Worm (Caenorhabditis elegans) whole organism, L4 larva: ENCODE measurements around the gene col-14.

Experiments
- F26F4.8 ChIP-seq: fragments of 200-800 bp; sonication (Bioruptor generic); conservative IDR thresholded peaks from 2 replicates; pipeline ENCODE4 v1.3.6; 2022; ENCODE audit warnings: missing genetic modification characterization, missing compliant biosample characterization
- F49E8.2 ChIP-seq: sonication (generic microtip); optimal IDR thresholded peaks from 2 replicates; lab custom pipeline; 2016; ENCODE audit warnings: missing compliant biosample characterization, mild to moderate bottlenecking, missing genetic modification characterization, borderline replicate concordance
- T20F7.1 ChIP-seq: fragments of 200-800 bp; sonication (Bioruptor generic); optimal IDR thresholded peaks from 2 replicates; lab custom pipeline; 2018; ENCODE audit warnings: mild to moderate bottlenecking, missing genetic modification characterization, missing compliant biosample characterization
- Y75B8A.6 ChIP-seq: fragments of 200-800 bp; sonication (Bioruptor generic); IDR thresholded peaks from 2 replicates; pipeline ENCODE4 v1.3.6; 2022; ENCODE audit warnings: missing genetic modification reagents, missing genetic modification characterization, missing compliant biosample characterization
- arid-1 ChIP-seq: fragments of 200-800 bp; sonication (Bioruptor generic); conservative IDR thresholded peaks from 2 replicates; pipeline ENCODE4 v1.3.6; 2022; ENCODE audit warnings: missing genetic modification reagents, missing genetic modification characterization, missing compliant biosample characterization
- ceh-28 ChIP-seq: fragments of 150-350 bp; optimal IDR thresholded peaks from 2 replicates; lab custom pipeline; 2014; ENCODE audit warnings: missing biosample characterization, missing genetic modification reagents, missing genetic modification characterization
- ceh-62 ChIP-seq: sonication (generic microtip); optimal IDR thresholded peaks from 2 replicates; lab custom pipeline; 2017; ENCODE audit warnings: missing biosample characterization, missing genetic modification characterization
- ctbp-1 ChIP-seq: fragments of 200-800 bp; sonication (Bioruptor generic); IDR thresholded peaks from 2 replicates; pipeline ENCODE4 v1.3.6; 2022; ENCODE audit warnings: missing genetic modification reagents, missing genetic modification characterization, missing compliant biosample characterization
- daf-12 ChIP-seq: fragments of 150-350 bp; optimal IDR thresholded peaks from 2 replicates; lab custom pipeline; 2014; ENCODE audit warnings: missing biosample characterization, missing genetic modification reagents, missing genetic modification characterization
- daf-16 ChIP-seq, 3 experiments: sonication (generic microtip); optimal IDR thresholded peaks; 2 replicates each; lab custom pipeline; 2016 to 2017; ENCODE audit warnings: missing genetic modification characterization in 3 of 3, missing genetic modification reagents in 3 of 3, mild to moderate bottlenecking in 2 of 3, missing compliant biosample characterization in 2 of 3, missing biosample characterization in 1 of 3, moderate library complexity in 1 of 3
- daf-19 ChIP-seq: fragments of 200-800 bp; sonication (Bioruptor generic); conservative IDR thresholded peaks from 2 replicates; pipeline ENCODE4 v1.3.6; 2022; ENCODE audit warnings: missing genetic modification characterization, missing compliant biosample characterization
- dmd-6 ChIP-seq: fragments of 200-800 bp; sonication (Bioruptor generic); IDR thresholded peaks from 2 replicates; pipeline ENCODE4 v1.3.6; 2022; ENCODE audit warnings: missing genetic modification reagents, missing genetic modification characterization, missing compliant biosample characterization
- dmd-8 ChIP-seq: fragments of 200-800 bp; sonication (Bioruptor generic); IDR thresholded peaks from 2 replicates; pipeline ENCODE4 v1.3.6; 2022; ENCODE audit warnings: missing genetic modification characterization, missing compliant biosample characterization
- dpl-1 ChIP-seq: fragments of 150-350 bp; optimal IDR thresholded peaks from 2 replicates; lab custom pipeline; 2014; ENCODE audit warnings: missing biosample characterization, missing genetic modification reagents, missing genetic modification characterization
- hlh-30 ChIP-seq: sonication (generic microtip); optimal IDR thresholded peaks from 2 replicates; lab custom pipeline; 2017; ENCODE audit warnings: antibody characterized with exemption, mild to moderate bottlenecking, missing genetic modification characterization, missing compliant biosample characterization; ENCODE audit not compliant: insufficient read depth
- madf-5 ChIP-seq, 2 experiments: fragments of 200-800 bp; sonication (Bioruptor generic); IDR thresholded peaks; 2 replicates each; pipeline ENCODE4 v1.3.6; 2022; ENCODE audit warnings: missing compliant biosample characterization in 2 of 2, missing genetic modification characterization in 2 of 2
- mdl-1 ChIP-seq, 2 experiments: fragments of 150-350 bp in 1 of 2; sonication (generic microtip) in 1 of 2; optimal IDR thresholded peaks; 2 replicates each; lab custom pipeline; 2014 to 2017; ENCODE audit warnings: missing biosample characterization in 2 of 2, missing genetic modification characterization in 2 of 2
- mdt-29 ChIP-seq: fragments of 200-800 bp; sonication (Bioruptor generic); IDR thresholded peaks from 2 replicates; pipeline ENCODE4 v1.3.6; 2022; ENCODE audit warnings: missing genetic modification reagents, missing genetic modification characterization, missing compliant biosample characterization
- mxl-2 ChIP-seq: fragments of 200-800 bp; sonication (Bioruptor generic); conservative IDR thresholded peaks from 2 replicates; pipeline ENCODE4 v1.3.6; 2022; ENCODE audit warnings: missing genetic modification reagents, missing genetic modification characterization, missing compliant biosample characterization
- mxl-3 ChIP-seq: fragments of 200-800 bp; sonication (Bioruptor generic); optimal IDR thresholded peaks from 2 replicates; lab custom pipeline; 2018; ENCODE audit warnings: mild to moderate bottlenecking, missing genetic modification characterization, missing compliant biosample characterization
- nhr-11 ChIP-seq: fragments of 150-350 bp; optimal IDR thresholded peaks from 2 replicates; lab custom pipeline; 2014; ENCODE audit warnings: missing biosample characterization, missing genetic modification characterization
- nhr-42 ChIP-seq: fragments of 200-800 bp; sonication (Bioruptor generic); IDR thresholded peaks from 2 replicates; pipeline ENCODE4 v1.3.6; 2022; ENCODE audit warnings: missing genetic modification characterization, missing compliant biosample characterization
- nhr-6 ChIP-seq: fragments of 150-350 bp; optimal IDR thresholded peaks from 2 replicates; lab custom pipeline; 2014; ENCODE audit warnings: missing biosample characterization, missing genetic modification characterization
- nhr-76 ChIP-seq: fragments of 150-350 bp; optimal IDR thresholded peaks from 2 replicates; lab custom pipeline; 2014; ENCODE audit warnings: missing biosample characterization, missing genetic modification characterization
- pha-4 ChIP-seq, 2 experiments: fragments of 150-350 bp in 1 of 2; fragments of 200-800 bp in 1 of 2; sonication (Bioruptor generic) in 1 of 2; IDR thresholded peaks in 1 of 2; optimal IDR thresholded peaks in 1 of 2; 2 replicates each; pipeline versions ENCODE4 v1.3.6 to Lab custom; 2014 to 2022; ENCODE audit warnings: missing genetic modification characterization in 2 of 2, missing genetic modification reagents in 2 of 2, missing biosample characterization in 1 of 2, missing compliant biosample characterization in 1 of 2
- php-3 ChIP-seq: fragments of 200-800 bp; sonication (Bioruptor generic); IDR thresholded peaks from 2 replicates; pipeline ENCODE4 v1.3.6; 2022; ENCODE audit warnings: missing genetic modification reagents, missing genetic modification characterization, missing compliant biosample characterization
- sdz-12 ChIP-seq: fragments of 200-800 bp; sonication (Bioruptor generic); optimal IDR thresholded peaks from 2 replicates; lab custom pipeline; 2018; ENCODE audit warnings: mild to moderate bottlenecking, missing genetic modification characterization, missing compliant biosample characterization
- set-16 ChIP-seq: fragments of 200-800 bp; sonication (Bioruptor generic); IDR thresholded peaks from 2 replicates; pipeline ENCODE4 v1.3.6; 2022; ENCODE audit warnings: missing genetic modification reagents, missing genetic modification characterization, missing compliant biosample characterization
- snpc-1.2 ChIP-seq: fragments of 200-800 bp; sonication (Bioruptor generic); IDR thresholded peaks from 2 replicates; pipeline ENCODE4 v1.3.6; 2022; ENCODE audit warnings: missing genetic modification reagents, missing genetic modification characterization, missing compliant biosample characterization
- snpc-4 ChIP-seq: fragments of 150-350 bp; optimal IDR thresholded peaks from 2 replicates; lab custom pipeline; 2014; ENCODE audit warnings: missing biosample characterization, missing genetic modification characterization
- unc-39 ChIP-seq: sonication (generic microtip); optimal IDR thresholded peaks from 2 replicates; lab custom pipeline; 2017; ENCODE audit warnings: missing biosample characterization, missing genetic modification characterization
- unc-62 ChIP-seq, 3 experiments: fragments of 150-350 bp in 1 of 3; sonication (generic microtip); optimal IDR thresholded peaks in 2 of 3; peaks in 1 of 3; 1 replicate in 1 of 3; 2 replicates in 2 of 3; lab custom pipeline; 2014 to 2017; ENCODE audit warnings: missing biosample characterization in 3 of 3, missing genetic modification characterization in 3 of 3, missing genetic modification reagents in 3 of 3, missing genotype in 1 of 3
- zfp-2 ChIP-seq: sonication (generic microtip); optimal IDR thresholded peaks from 2 replicates; lab custom pipeline; 2016; ENCODE audit warnings: mild to moderate bottlenecking, missing genetic modification characterization, missing compliant biosample characterization
- zip-11 ChIP-seq: fragments of 200-800 bp; sonication (Bioruptor generic); IDR thresholded peaks from 2 replicates; pipeline ENCODE4 v1.3.6; 2022; ENCODE audit warnings: missing genetic modification characterization, missing compliant biosample characterization
- ztf-11 ChIP-seq: fragments of 150-350 bp; optimal IDR thresholded peaks from 2 replicates; lab custom pipeline; 2014; ENCODE audit warnings: missing biosample characterization, missing genetic modification characterization

col-14 gene

ce11 chrIV:7728402-7728963 is 24.7 kb upstream of the col-14 start, which contains the start of gene sucg-1:
Gene sucg-1, plus strand, starts transcription at chrIV:7728913.
- peak; percentile 82 for TF ChIP-seq T20F7.1 (GFP tag; lab: Kevin White, UChicago)
- no peak for TF ChIP-seq dmd-6 (GFP tag; lab: Robert Waterston, UW)

- TF ChIP-seq daf-12 (no peak), ceh-62 (tag; lab: Kevin White, UChicago) (no peak), nhr-76 (tag; lab: Kevin White, UChicago) (no peak), arid-1 (GFP tag; lab: Robert Waterston, UW) (no peak), nhr-42 (GFP tag; lab: Robert Waterston, UW) (no peak), madf-5 (GFP tag; IDR thresholded peaks at IDR 0.05; lab: Robert Waterston, UW) (no peak), ctbp-1 (GFP tag; lab: Robert Waterston, UW) (no peak), unc-62 (GFP tag; optimal IDR thresholded peaks at IDR 0.05 in 1 of 2; lab: Kevin White, UChicago) (no peak), unc-62 (tag; optimal IDR thresholded peaks at IDR 0.05; lab: Kevin White, UChicago) (no peak), unc-39 (no peak), snpc-4 (tag; lab: Kevin White, UChicago) (no peak), pha-4 (GFP tag; IDR thresholded peaks at IDR 0.05; lab: Robert Waterston, UW) (no peak), pha-4 (tag; optimal IDR thresholded peaks at IDR 0.05; lab: Kevin White, UChicago) (no peak), mxl-3 (GFP tag; lab: Kevin White, UChicago) (no peak), F49E8.2 (tag; lab: Kevin White, UChicago) (no peak), hlh-30 (tag; lab: Kevin White, UChicago) (no peak)
Observed at ce11 chrIV:7731960-7732359, 21.2 kb upstream of the col-14 start, which contains the start of the genes C50F7.9 and C50F7.3. Gene C50F7.9, minus strand, starts transcription at chrIV:7732060. Gene C50F7.3, plus strand, starts transcription at chrIV:7732329.

- TF ChIP-seq daf-19 (no peak), daf-16 (GFP tag; optimal IDR thresholded peaks at IDR 0.05; lab: Kevin White, UChicago) (no peak), daf-16 (tag; optimal IDR thresholded peaks at IDR 0.05; lab: Kevin White, UChicago) (peak; percentile 93)
Observed at ce11 chrIV:7734173-7734572, 19.0 kb upstream of the col-14 start.

- no peak for TF ChIP-seq snpc-1.2 (GFP tag; lab: Robert Waterston, UW)
- TF ChIP-seq nhr-76 (tag; lab: Kevin White, UChicago), result no peak
- peak; percentile 91 for TF ChIP-seq set-16
- TF ChIP-seq nhr-11 (tag; lab: Kevin White, UChicago), result no peak
- no peak for TF ChIP-seq php-3 (GFP tag; lab: Robert Waterston, UW)
- TF ChIP-seq zip-11 (GFP tag; lab: Robert Waterston, UW), result no peak
Observed at ce11 chrIV:7734619-7735018, 18.6 kb upstream of the col-14 start, which contains the start of gene clx-1. Gene clx-1, plus strand, starts transcription at chrIV:7734648.

- no peak for TF ChIP-seq php-3 (GFP tag; lab: Robert Waterston, UW)
- TF ChIP-seq Y75B8A.6 (GFP tag; lab: Robert Waterston, UW), result no peak
- no peak for TF ChIP-seq zfp-2 (tag; lab: Kevin White, UChicago)
- no peak for TF ChIP-seq nhr-6
- TF ChIP-seq F26F4.8 (GFP tag; lab: Robert Waterston, UW), result no peak
- no peak for TF ChIP-seq ceh-28 (tag; lab: Kevin White, UChicago)
- TF ChIP-seq dmd-8 (GFP tag; lab: Robert Waterston, UW), result no peak
- no peak for TF ChIP-seq mdt-29 (GFP tag; lab: Robert Waterston, UW)
- TF ChIP-seq snpc-4 (tag; lab: Kevin White, UChicago), result no peak
- no peak for TF ChIP-seq unc-39
- no peak for TF ChIP-seq mdl-1 (tag; optimal IDR thresholded peaks at IDR 0.05; lab: Kevin White, UChicago)
- TF ChIP-seq ztf-11 (tag; lab: Kevin White, UChicago), result no peak
- no peak for TF ChIP-seq dpl-1
- no peak for TF ChIP-seq sdz-12 (GFP tag; lab: Kevin White, UChicago)
- no peak for TF ChIP-seq mxl-2 (GFP tag; lab: Robert Waterston, UW)
- TF ChIP-seq, all 104 proteins: peak for 0
Observed at ce11 chrIV:7736616-7737015, 16.6 kb upstream of the col-14 start.
